Fruit fly (Drosophila melanogaster): Measurements from ENCODE around the gene ctrip.

- no peak for TF ChIP-seq Camta (GFP tag; optimal IDR thresholded peaks at IDR 0.05)
- TF ChIP-seq CG6689 (GFP tag; IDR thresholded peaks at IDR 0.05) = no peak
- TF ChIP-seq CG17829 (tag; optimal IDR thresholded peaks at IDR 0.05) = no peak
- no peak for TF ChIP-seq chn (GFP tag; optimal IDR thresholded peaks at IDR 0.05)
- no peak for TF ChIP-seq CG7556 (GFP tag; optimal IDR thresholded peaks at IDR 0.05)
- TF ChIP-seq stwl (tag; optimal IDR thresholded peaks at IDR 0.05) = no peak
- no peak for TF ChIP-seq Med (GFP tag)
- TF ChIP-seq CG31388 (GFP tag; optimal IDR thresholded peaks at IDR 0.05) = no peak
- TF ChIP-seq insv (GFP tag; optimal IDR thresholded peaks at IDR 0.05) = no peak
- TF ChIP-seq Abd-B (GFP tag; optimal IDR thresholded peaks at IDR 0.05) = no peak
- TF ChIP-seq hbn (GFP tag; IDR thresholded peaks at IDR 0.05; ENCODE audit: partially characterized antibody) = no peak
- TF ChIP-seq Hmx (GFP tag; optimal IDR thresholded peaks at IDR 0.05) = no peak
Measured at dm6 chr3R:4774953-4775352, 36.9 kb downstream of the ctrip start, which contains the start of gene CG44088.
